Fruit fly (Drosophila melanogaster): ENCODE measurements around the gene CG2975.

The CG2975 gene

DNA sequence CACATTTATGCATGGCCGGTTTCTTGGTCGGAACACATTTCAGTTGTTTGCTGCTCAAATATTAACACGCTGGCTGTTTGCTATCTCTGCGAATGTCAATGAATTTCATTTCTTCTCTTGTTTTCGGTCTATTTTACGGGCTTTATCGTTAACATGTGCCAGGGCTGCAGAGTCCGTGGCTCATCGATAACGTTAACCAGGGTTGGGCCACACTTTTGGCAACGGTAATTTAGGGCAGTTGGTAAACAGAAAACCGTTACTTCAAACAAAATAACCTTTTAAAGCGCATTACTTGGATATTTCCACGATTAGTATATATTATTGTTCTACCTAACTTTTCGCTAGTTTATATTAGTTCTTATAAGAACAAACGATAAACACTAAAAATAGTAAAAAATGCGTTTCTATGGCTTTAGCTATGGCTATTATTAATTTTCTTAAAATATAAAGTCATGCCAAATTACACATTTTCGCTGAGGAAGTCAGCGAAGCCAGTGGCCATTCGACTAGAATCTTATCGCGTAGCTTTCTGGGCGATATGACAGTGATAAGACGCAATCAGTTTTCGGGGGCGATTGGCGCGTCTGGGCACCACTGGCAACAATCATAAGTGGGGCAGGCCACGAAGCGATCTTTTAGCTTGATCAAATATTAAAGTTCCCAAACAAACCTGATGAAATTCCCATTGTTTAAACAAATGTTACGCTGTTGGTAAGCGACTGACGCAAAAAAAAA lies 43.2 kb downstream of the CG2975 start:
- TF ChIP-seq h (GFP tag; optimal IDR thresholded peaks at IDR 0.05) = peak; percentile 80
- TF ChIP-seq br (GFP tag; optimal IDR thresholded peaks at IDR 0.05) = peak; percentile 83
- TF ChIP-seq sage (GFP tag; optimal IDR thresholded peaks at IDR 0.05) = no peak
- peak; percentile 64 for TF ChIP-seq rgr (GFP tag; optimal IDR thresholded peaks at IDR 0.05)
- TF ChIP-seq Hr78 (GFP tag; optimal IDR thresholded peaks at IDR 0.05) = no peak
- no peak for TF ChIP-seq tai (GFP tag; optimal IDR thresholded peaks at IDR 0.05)
- TF ChIP-seq ey (GFP tag; optimal IDR thresholded peaks at IDR 0.05) = peak; percentile 54
- no peak for TF ChIP-seq Abd-B (GFP tag; optimal IDR thresholded peaks at IDR 0.05)
- TF ChIP-seq dsf (GFP tag; optimal IDR thresholded peaks at IDR 0.05; ENCODE audit: borderline replicate concordance) = no peak
- no peak for TF ChIP-seq CrebA (GFP tag; optimal IDR thresholded peaks at IDR 0.05; ENCODE audit: borderline replicate concordance)
- TF ChIP-seq fru (GFP tag; optimal IDR thresholded peaks at IDR 0.05) = peak; percentile 70
- peak; percentile 65 for TF ChIP-seq OdsH (GFP tag; optimal IDR thresholded peaks at IDR 0.05)
- TF ChIP-seq Sp1 (GFP tag; optimal IDR thresholded peaks at IDR 0.05) = peak; percentile 57
- no peak for TF ChIP-seq pan (optimal IDR thresholded peaks at IDR 0.05)
- peak in 1 of 2 experiments; percentile 79 for TF ChIP-seq foxo (GFP tag; optimal IDR thresholded peaks at IDR 0.05)
- no peak for TF ChIP-seq Vsx2 (GFP tag; optimal IDR thresholded peaks at IDR 0.05; ENCODE audit: partially characterized antibody)
- no peak for TF ChIP-seq dl (GFP tag; optimal IDR thresholded peaks at IDR 0.05; ENCODE audit: insufficient read depth in 1 of 2, partially characterized antibody in 2 of 2)
- TF ChIP-seq sv (GFP tag; optimal IDR thresholded peaks at IDR 0.05) = no peak
- TF ChIP-seq usp (GFP tag; optimal IDR thresholded peaks at IDR 0.05) = no peak
- no peak for TF ChIP-seq brk (GFP tag; optimal IDR thresholded peaks at IDR 0.05)
- no peak for TF ChIP-seq GATAd (GFP tag; optimal IDR thresholded peaks at IDR 0.05)
- TF ChIP-seq Jra (GFP tag; optimal IDR thresholded peaks at IDR 0.05) = peak; percentile 44
- no peak for TF ChIP-seq Dfd (GFP tag; optimal IDR thresholded peaks at IDR 0.05)
- TF ChIP-seq woc (GFP tag; optimal IDR thresholded peaks at IDR 0.05) = no peak
- TF ChIP-seq Rel (GFP tag; optimal IDR thresholded peaks at IDR 0.05) = no peak
- TF ChIP-seq Rel (tag; optimal IDR thresholded peaks at IDR 0.05) = no peak
- peak; percentile 52 for TF ChIP-seq Hnf4 (GFP tag; optimal IDR thresholded peaks at IDR 0.05)
- no peak for TF ChIP-seq Dif (GFP tag; optimal IDR thresholded peaks at IDR 0.05; ENCODE audit: partially characterized antibody)
- TF ChIP-seq psq (GFP tag; optimal IDR thresholded peaks at IDR 0.05) = peak; percentile 47
- TF ChIP-seq N (GFP tag; optimal IDR thresholded peaks at IDR 0.05) = no peak
- TF ChIP-seq HLH106 (tag; optimal IDR thresholded peaks at IDR 0.05) = peak; percentile 37
- TF ChIP-seq CG32264 (GFP tag; optimal IDR thresholded peaks at IDR 0.05) = no peak
- TF ChIP-seq Hr83 (GFP tag; optimal IDR thresholded peaks at IDR 0.05; ENCODE audit: poor library complexity, severe bottlenecking) = peak; percentile 87
- TF ChIP-seq jim (GFP tag; optimal IDR thresholded peaks at IDR 0.05) = peak; percentile 66
- TF ChIP-seq dmrt93B (GFP tag; optimal IDR thresholded peaks at IDR 0.05) = no peak
- no peak for TF ChIP-seq Myc (optimal IDR thresholded peaks at IDR 0.05)
- no peak for TF ChIP-seq lola (GFP tag; optimal IDR thresholded peaks at IDR 0.05)
- TF ChIP-seq CG9705 (GFP tag; optimal IDR thresholded peaks at IDR 0.05) = no peak
- TF ChIP-seq Mio (GFP tag; optimal IDR thresholded peaks at IDR 0.05) = no peak

DNA sequence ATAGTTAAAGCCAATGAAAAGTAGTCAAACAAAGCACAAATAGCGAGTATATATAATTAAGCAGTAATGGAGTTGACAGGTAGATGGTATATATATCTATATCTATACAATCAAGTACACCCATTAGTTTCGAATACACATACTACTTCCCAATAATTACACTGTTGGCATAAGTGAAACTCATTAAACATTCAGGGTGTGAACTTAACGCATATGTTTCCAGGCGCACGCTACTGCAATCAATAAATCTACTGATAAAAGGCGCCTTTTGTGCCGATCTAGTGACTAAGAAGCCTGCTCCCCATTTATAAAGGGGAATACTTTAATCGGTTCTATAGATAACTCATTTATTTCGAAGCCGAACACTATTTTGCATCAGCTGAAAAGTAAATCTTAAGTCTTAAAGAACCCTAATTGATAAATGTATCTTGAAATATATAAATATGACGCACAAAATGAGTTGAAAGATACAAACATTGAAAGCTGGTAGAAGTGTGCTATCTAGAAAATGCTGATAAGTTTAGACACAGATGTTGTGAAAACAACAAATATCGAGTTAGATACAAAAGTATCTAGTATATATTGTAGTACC lies 43.9 kb downstream of the CG2975 start:
- TF ChIP-seq rgr (GFP tag; optimal IDR thresholded peaks at IDR 0.05) (no peak), HLH106 (tag; optimal IDR thresholded peaks at IDR 0.05) (no peak), Rel (GFP tag; optimal IDR thresholded peaks at IDR 0.05) (no peak), Rel (tag; optimal IDR thresholded peaks at IDR 0.05) (peak; percentile 23), dmrt93B (GFP tag; optimal IDR thresholded peaks at IDR 0.05) (no peak), woc (GFP tag; optimal IDR thresholded peaks at IDR 0.05) (no peak), Myc (optimal IDR thresholded peaks at IDR 0.05) (no peak), CG9705 (GFP tag; optimal IDR thresholded peaks at IDR 0.05) (no peak), Hr83 (GFP tag; optimal IDR thresholded peaks at IDR 0.05; ENCODE audit: poor library complexity, severe bottlenecking) (no peak)

Measured in whole organism, wandering third instar larva.